Worm (Caenorhabditis elegans) whole organism, young adult: Measurements from ENCODE around the gene K07H8.2.

ENCODE experiments used
- B0019.2 ChIP-seq: fragments of 200-800 bp; sonication (Bioruptor generic); conservative IDR thresholded peaks from 2 replicates; pipeline ENCODE4 v1.3.6; 2022; ENCODE audit warnings: missing genetic modification reagents, missing genetic modification characterization, missing compliant biosample characterization
- F10E7.11 ChIP-seq: sonication (generic microtip); optimal IDR thresholded peaks from 2 replicates; lab custom pipeline; 2017; ENCODE audit warnings: mild to moderate bottlenecking, missing genetic modification characterization, moderate library complexity, missing compliant biosample characterization
- F22D6.2 ChIP-seq: sonication (generic microtip); optimal IDR thresholded peaks from 2 replicates; lab custom pipeline; 2016; ENCODE audit warnings: mild to moderate bottlenecking, missing genetic modification characterization, missing compliant biosample characterization
- F39B2.1 ChIP-seq: fragments of 200-800 bp; sonication (Bioruptor generic); IDR thresholded peaks from 2 replicates; pipeline ENCODE4 v1.3.6; 2022; ENCODE audit warnings: missing genetic modification reagents, missing genetic modification characterization, missing compliant biosample characterization
- F57A8.1 ChIP-seq: fragments of 200-800 bp; sonication (Bioruptor generic); optimal IDR thresholded peaks from 2 replicates; lab custom pipeline; 2018; ENCODE audit warnings: mild to moderate bottlenecking, missing genetic modification characterization, moderate library complexity, missing compliant biosample characterization
- K11D2.4 ChIP-seq: fragments of 200-800 bp; sonication (Bioruptor generic); IDR thresholded peaks from 2 replicates; pipeline ENCODE4 v1.3.6; 2022; ENCODE audit warnings: missing genetic modification reagents, missing genetic modification characterization, missing compliant biosample characterization
- T26A5.8 ChIP-seq: sonication (generic microtip); optimal IDR thresholded peaks from 2 replicates; lab custom pipeline; 2016; ENCODE audit warnings: missing genetic modification characterization, missing compliant biosample characterization
- Y53G8AR.9 ChIP-seq: fragments of 200-800 bp; sonication (Bioruptor generic); conservative IDR thresholded peaks from 2 replicates; pipeline ENCODE4 v1.3.6; 2022; ENCODE audit warnings: missing genetic modification reagents, missing genetic modification characterization, missing compliant biosample characterization
- Y79H2A.3 ChIP-seq: fragments of 200-800 bp; sonication (Bioruptor generic); conservative IDR thresholded peaks from 2 replicates; pipeline ENCODE4 v1.3.6; 2022; ENCODE audit warnings: missing genetic modification reagents, missing genetic modification characterization, missing compliant biosample characterization
- aptf-3 ChIP-seq: fragments of 200-800 bp; sonication (Bioruptor generic); IDR thresholded peaks from 2 replicates; pipeline ENCODE4 v1.3.6; 2022; ENCODE audit warnings: missing genetic modification characterization, missing compliant biosample characterization
- athp-1 ChIP-seq: sonication (generic microtip); optimal IDR thresholded peaks from 2 replicates; lab custom pipeline; 2017; ENCODE audit warnings: mild to moderate bottlenecking, missing genetic modification characterization, missing compliant biosample characterization
- bed-1 ChIP-seq: fragments of 200-800 bp; sonication (Bioruptor generic); IDR thresholded peaks from 2 replicates; pipeline ENCODE4 v1.3.6; 2022; ENCODE audit warnings: missing genetic modification reagents, missing genetic modification characterization, missing compliant biosample characterization
- ceh-40 ChIP-seq: fragments of 200-800 bp; sonication (Bioruptor generic); IDR thresholded peaks from 2 replicates; pipeline ENCODE4 v1.3.6; 2022; ENCODE audit warnings: missing genetic modification characterization, missing compliant biosample characterization
- egl-18 ChIP-seq: fragments of 200-800 bp; sonication (Bioruptor generic); IDR thresholded peaks from 2 replicates; pipeline ENCODE4 v1.3.6; 2022; ENCODE audit warnings: missing genetic modification reagents, missing genetic modification characterization, missing compliant biosample characterization
- him-1 ChIP-seq: sonication (generic microtip); optimal IDR thresholded peaks from 2 replicates; lab custom pipeline; 2016; ENCODE audit warnings: missing genotype, missing genetic modification reagents, missing genetic modification characterization, missing compliant biosample characterization
- hrde-1 ChIP-seq: sonication (generic microtip); optimal IDR thresholded peaks from 2 replicates; lab custom pipeline; 2016; ENCODE audit warnings: missing genetic modification characterization, mild to moderate bottlenecking, missing compliant biosample characterization, moderate library complexity, missing genotype, missing genetic modification reagents, borderline replicate concordance
- lin-40 ChIP-seq: sonication (generic microtip); optimal IDR thresholded peaks from 2 replicates; lab custom pipeline; 2016; ENCODE audit warnings: missing genetic modification characterization, mild to moderate bottlenecking, missing compliant biosample characterization, missing genotype, missing genetic modification reagents
- lin-54 ChIP-seq: fragments of 200-800 bp; sonication (Bioruptor generic); optimal IDR thresholded peaks from 2 replicates; lab custom pipeline; 2018; ENCODE audit warnings: mild to moderate bottlenecking, missing genetic modification characterization, missing compliant biosample characterization
- lsy-27 ChIP-seq: sonication (generic microtip); optimal IDR thresholded peaks from 2 replicates; lab custom pipeline; 2017; ENCODE audit warnings: missing genetic modification characterization, mild to moderate bottlenecking, missing compliant biosample characterization, antibody characterized with exemption, missing genotype, borderline replicate concordance; ENCODE audit not compliant: insufficient read depth
- madf-3 ChIP-seq: fragments of 200-800 bp; sonication (Bioruptor generic); IDR thresholded peaks from 2 replicates; pipeline ENCODE4 v1.3.6; 2022; ENCODE audit warnings: missing genetic modification reagents, missing genetic modification characterization, missing compliant biosample characterization
- madf-8 ChIP-seq: fragments of 200-800 bp; sonication (Bioruptor generic); conservative IDR thresholded peaks from 2 replicates; pipeline ENCODE4 v1.3.6; 2022; ENCODE audit warnings: missing genetic modification reagents, missing genetic modification characterization, missing compliant biosample characterization
- mel-28 ChIP-seq: sonication (generic microtip); optimal IDR thresholded peaks from 2 replicates; lab custom pipeline; 2016; ENCODE audit warnings: borderline replicate concordance, mild to moderate bottlenecking, missing genetic modification characterization, missing compliant biosample characterization
- nfya-2 ChIP-seq: fragments of 200-800 bp; sonication (Bioruptor generic); IDR thresholded peaks from 2 replicates; pipeline ENCODE4 v1.3.6; 2022; ENCODE audit warnings: missing genetic modification reagents, missing genetic modification characterization, missing compliant biosample characterization
- pha-4 ChIP-seq: fragments of 150-350 bp; sonication (generic microtip); optimal IDR thresholded peaks from 2 replicates; lab custom pipeline; 2014; ENCODE audit warnings: missing biosample characterization, missing genetic modification reagents, missing genetic modification characterization
- repo-1 ChIP-seq: sonication (generic microtip); optimal IDR thresholded peaks from 2 replicates; lab custom pipeline; 2017; ENCODE audit warnings: mild to moderate bottlenecking, missing genetic modification characterization, missing compliant biosample characterization
- rpc-1 ChIP-seq, 2 experiments: fragments of 150-350 bp in 1 of 2; sonication (generic microtip) in 1 of 2; optimal IDR thresholded peaks; 2 replicates each; lab custom pipeline; 2014 to 2018; ENCODE audit warnings: missing biosample characterization in 1 of 2, missing genetic modification characterization in 1 of 2, missing genetic modification reagents in 1 of 2, missing genotype in 1 of 2
- sea-2 ChIP-seq: fragments of 200-800 bp; sonication (Bioruptor generic); IDR thresholded peaks from 2 replicates; pipeline ENCODE4 v1.3.6; 2022; ENCODE audit warnings: missing genetic modification characterization, missing compliant biosample characterization
- snpc-3.4 ChIP-seq: sonication (generic microtip); optimal IDR thresholded peaks from 2 replicates; lab custom pipeline; 2017; ENCODE audit warnings: missing genetic modification characterization, mild to moderate bottlenecking, missing compliant biosample characterization, antibody characterized with exemption, moderate library complexity, missing genotype, missing genetic modification reagents
- sptf-2 ChIP-seq: fragments of 200-800 bp; sonication (Bioruptor generic); optimal IDR thresholded peaks from 2 replicates; lab custom pipeline; 2018; ENCODE audit warnings: mild to moderate bottlenecking, missing genetic modification characterization, missing compliant biosample characterization
- tlf-1 ChIP-seq: fragments of 200-800 bp; sonication (Bioruptor generic); optimal IDR thresholded peaks from 2 replicates; lab custom pipeline; 2018; ENCODE audit warnings: mild to moderate bottlenecking, missing genetic modification characterization, missing compliant biosample characterization
- unc-62 ChIP-seq: fragments of 150-350 bp; optimal IDR thresholded peaks from 2 replicates; lab custom pipeline; 2014; ENCODE audit warnings: missing biosample characterization, missing genetic modification reagents, missing genetic modification characterization
- ztf-26 ChIP-seq: sonication (generic microtip); optimal IDR thresholded peaks from 2 replicates; lab custom pipeline; 2017; ENCODE audit warnings: missing genetic modification characterization, missing compliant biosample characterization
- ztf-3 ChIP-seq: fragments of 200-800 bp; sonication (Bioruptor generic); optimal IDR thresholded peaks from 2 replicates; lab custom pipeline; 2018; ENCODE audit warnings: mild to moderate bottlenecking, missing genetic modification characterization, missing compliant biosample characterization

Gene K07H8.2

ce11 chrIV:8318799-8319198, 27.5 kb downstream of the K07H8.2 start (continued):
- no peak for TF ChIP-seq madf-3 (GFP tag; lab: Robert Waterston, UW)
- TF ChIP-seq ceh-40, result no peak
- no peak for TF ChIP-seq lin-54
- TF ChIP-seq athp-1 (tag; lab: Kevin White, UChicago), result no peak
- TF ChIP-seq mel-28 (tag; lab: Kevin White, UChicago), result no peak
- no peak for TF ChIP-seq madf-8 (GFP tag; lab: Robert Waterston, UW)
- TF ChIP-seq Y79H2A.3 (GFP tag; lab: Robert Waterston, UW), result no peak
- TF ChIP-seq Y53G8AR.9, result no peak
- no peak for TF ChIP-seq egl-18

DNA sequence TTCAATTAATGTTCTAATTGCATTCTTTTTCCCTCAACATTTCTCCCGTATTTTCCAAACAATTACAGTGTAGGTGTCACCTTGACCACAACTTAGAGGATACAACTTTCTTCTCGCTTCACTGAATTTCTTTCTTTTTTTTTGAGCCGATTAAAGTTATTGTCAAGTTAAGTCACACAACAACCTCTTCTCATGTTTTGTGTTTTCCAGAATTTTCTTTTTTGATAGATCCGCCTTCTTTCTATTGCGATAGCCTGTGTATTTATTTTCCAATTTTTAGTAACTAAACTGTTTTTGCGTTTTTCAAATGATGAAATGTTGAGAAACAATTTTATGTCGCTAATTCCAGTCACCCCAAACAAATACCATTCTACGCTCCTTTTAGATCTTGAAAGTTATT, 34.3 kb downstream of the K07H8.2 start, which contains the start of gene F35H10.3:
Gene F35H10.3, plus strand, starts transcription at position 301 of the 400 bp plus-strand sequence.
- TF ChIP-seq him-1 (tag; lab: Kevin White, UChicago), result no peak
- no peak for TF ChIP-seq pha-4 (tag; lab: Kevin White, UChicago)
- TF ChIP-seq hrde-1 (tag; lab: Kevin White, UChicago), result no peak
- TF ChIP-seq F57A8.1 (GFP tag; lab: Kevin White, UChicago), result no peak
- TF ChIP-seq aptf-3 (GFP tag; lab: Robert Waterston, UW), result no peak
- TF ChIP-seq sea-2 (GFP tag; lab: Robert Waterston, UW), result no peak
- no peak for TF ChIP-seq tlf-1 (GFP tag; lab: Kevin White, UChicago)
- no peak for TF ChIP-seq repo-1 (tag; lab: Kevin White, UChicago)
- TF ChIP-seq ztf-26, result no peak

ce11 chrIV:8328913-8329312, 37.6 kb downstream of the K07H8.2 start, which contains the start of gene F35H10.2:
TSS of gene F35H10.2 (plus strand) at chrIV:8329213.
- no peak for TF ChIP-seq nfya-2 (GFP tag; lab: Robert Waterston, UW)
- TF ChIP-seq rpc-1 (optimal IDR thresholded peaks at IDR 0.05; lab: Kevin White, UChicago), result no peak
- TF ChIP-seq rpc-1 (tag; optimal IDR thresholded peaks at IDR 0.05; lab: Kevin White, UChicago), result no peak
- no peak for TF ChIP-seq F10E7.11
- no peak for TF ChIP-seq ztf-3 (GFP tag; lab: Kevin White, UChicago)
- TF ChIP-seq bed-1, result no peak
- no peak for TF ChIP-seq K11D2.4 (GFP tag; lab: Robert Waterston, UW)
- no peak for TF ChIP-seq F39B2.1 (GFP tag; lab: Robert Waterston, UW)
- TF ChIP-seq Y53G8AR.9, result no peak
- no peak for TF ChIP-seq lsy-27 (tag; lab: Kevin White, UChicago)
- TF ChIP-seq unc-62, result no peak
- TF ChIP-seq Y79H2A.3 (GFP tag; lab: Robert Waterston, UW), result no peak
- TF ChIP-seq B0019.2 (GFP tag; lab: Robert Waterston, UW), result no peak
- no peak for TF ChIP-seq snpc-3.4

DNA sequence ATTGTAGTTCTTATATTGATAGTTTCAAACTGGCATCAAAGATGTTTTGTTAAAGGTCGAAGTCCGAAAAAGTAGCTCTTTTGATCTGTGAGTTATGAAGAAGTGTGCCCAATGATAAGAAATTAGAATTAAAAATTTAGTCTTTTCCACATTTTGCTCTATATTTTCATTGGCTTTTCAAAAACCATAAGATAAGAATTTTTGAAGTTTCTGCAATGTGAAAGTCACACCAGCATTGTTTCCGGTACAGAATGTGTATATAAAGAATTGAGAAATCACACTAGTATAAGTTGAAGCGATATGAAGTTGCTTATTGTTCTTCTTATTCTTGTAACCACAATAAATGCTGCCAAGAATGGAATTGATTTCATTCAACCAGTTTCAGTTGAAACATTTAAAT, 41.2 kb downstream of the K07H8.2 start, which contains the start of gene lys-10:
Gene lys-10, plus strand, starts transcription at position 301 of the 400 bp plus-strand sequence.
- TF ChIP-seq lin-40 (tag; lab: Kevin White, UChicago) (no peak), K11D2.4 (GFP tag; lab: Robert Waterston, UW) (no peak), T26A5.8 (tag; lab: Kevin White, UChicago) (no peak), sptf-2 (GFP tag; lab: Kevin White, UChicago) (no peak), F22D6.2 (tag; lab: Kevin White, UChicago) (no peak), ztf-3 (GFP tag; lab: Kevin White, UChicago) (no peak)
- TF ChIP-seq, all 124 proteins: peak for 0
